Fruit fly (Drosophila melanogaster): ENCODE results near the gene Orct.

Gene Orct

DNA sequence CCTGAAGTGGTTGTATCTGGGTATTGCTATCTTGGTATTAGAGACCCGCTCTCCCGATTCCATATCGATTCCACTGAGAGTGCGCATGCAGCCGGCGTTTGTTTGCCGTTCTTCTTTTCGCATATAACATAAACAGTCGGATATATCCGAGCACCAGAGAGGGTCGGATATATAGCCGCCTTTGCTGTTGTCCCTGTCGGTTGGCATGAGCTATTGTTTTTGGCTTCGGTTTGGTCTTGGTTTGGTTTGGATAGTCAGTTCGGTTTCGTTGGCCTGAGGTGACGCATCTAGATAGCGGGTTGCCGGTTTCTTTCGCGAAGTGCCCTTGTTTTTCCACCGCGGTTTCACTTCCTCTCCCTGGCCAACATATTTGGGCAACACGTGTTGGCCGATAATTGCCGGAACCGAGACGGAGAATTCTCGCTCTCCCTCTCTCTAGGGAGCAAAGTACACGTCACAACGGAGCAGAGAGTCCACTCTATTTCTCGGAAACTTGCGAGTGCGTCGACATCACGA lies 3.2 kb upstream of the Orct start, which contains the start of gene Orct2 (continued):
- TF ChIP-seq Blimp-1 (GFP tag; optimal IDR thresholded peaks at IDR 0.05) (peak; percentile 15), salr (GFP tag; optimal IDR thresholded peaks at IDR 0.05) (no peak), cyc (GFP tag; optimal IDR thresholded peaks at IDR 0.05) (no peak), CG11762 (GFP tag; optimal IDR thresholded peaks at IDR 0.05; ENCODE audit: insufficient read depth) (no peak), esn (GFP tag; optimal IDR thresholded peaks at IDR 0.05) (no peak), Hr38 (GFP tag; optimal IDR thresholded peaks at IDR 0.05) (no peak), dsx (GFP tag; optimal IDR thresholded peaks at IDR 0.05; ENCODE audit: poor library complexity, severe bottlenecking) (no peak), Smox (GFP tag; optimal IDR thresholded peaks at IDR 0.05) (no peak), dac (GFP tag; optimal IDR thresholded peaks at IDR 0.05) (no peak), Eip75B (GFP tag; optimal IDR thresholded peaks at IDR 0.05) (peak; percentile 38), CG8319 (GFP tag; optimal IDR thresholded peaks at IDR 0.05) (no peak), CG4318 (GFP tag; optimal IDR thresholded peaks at IDR 0.05) (no peak), Eip93F (GFP tag; optimal IDR thresholded peaks at IDR 0.05) (no peak), CG15336 (GFP tag; IDR thresholded peaks at IDR 0.05) (peak; percentile 25; the same call in 1 of the 2 replicates), CG3919 (GFP tag; optimal IDR thresholded peaks at IDR 0.05) (peak; percentile 38), Sox14 (GFP tag; optimal IDR thresholded peaks at IDR 0.05) (no peak), CG7368 (GFP tag; optimal IDR thresholded peaks at IDR 0.05) (peak; percentile 31), CG16779 (tag; optimal IDR thresholded peaks at IDR 0.05) (peak; percentile 47), lz (GFP tag; optimal IDR thresholded peaks at IDR 0.05) (no peak), CG3032 (tag; optimal IDR thresholded peaks at IDR 0.05) (no peak), net (GFP tag; optimal IDR thresholded peaks at IDR 0.05) (peak; percentile 8), CG31627 (GFP tag; optimal IDR thresholded peaks at IDR 0.05) (no peak), CG10669 (GFP tag; optimal IDR thresholded peaks at IDR 0.05) (peak; percentile 2), Sox15 (GFP tag; optimal IDR thresholded peaks at IDR 0.05) (no peak), achi (GFP tag; optimal IDR thresholded peaks at IDR 0.05) (no peak), Hr39 (GFP tag; optimal IDR thresholded peaks at IDR 0.05) (no peak), CG32006 (GFP tag; optimal IDR thresholded peaks at IDR 0.05) (peak; percentile 3), fkh (GFP tag; optimal IDR thresholded peaks at IDR 0.05) (peak; percentile 74), Sox102F (GFP tag; optimal IDR thresholded peaks at IDR 0.05) (peak; percentile 30), OdsH (GFP tag; optimal IDR thresholded peaks at IDR 0.05) (no peak), spab (GFP tag; optimal IDR thresholded peaks at IDR 0.05) (peak; percentile 10), acj6 (GFP tag; optimal IDR thresholded peaks at IDR 0.05) (no peak), Ets96B (tag; optimal IDR thresholded peaks at IDR 0.05) (no peak), CG6276 (GFP tag; optimal IDR thresholded peaks at IDR 0.05) (peak; percentile 2), fd59A (GFP tag; optimal IDR thresholded peaks at IDR 0.05) (no peak), CG34406 (GFP tag; optimal IDR thresholded peaks at IDR 0.05) (no peak), CG1621 (tag; optimal IDR thresholded peaks at IDR 0.05) (peak; percentile 41), Hr4 (GFP tag; optimal IDR thresholded peaks at IDR 0.05) (no peak), CG10631 (GFP tag; optimal IDR thresholded peaks at IDR 0.05) (no peak)

DNA sequence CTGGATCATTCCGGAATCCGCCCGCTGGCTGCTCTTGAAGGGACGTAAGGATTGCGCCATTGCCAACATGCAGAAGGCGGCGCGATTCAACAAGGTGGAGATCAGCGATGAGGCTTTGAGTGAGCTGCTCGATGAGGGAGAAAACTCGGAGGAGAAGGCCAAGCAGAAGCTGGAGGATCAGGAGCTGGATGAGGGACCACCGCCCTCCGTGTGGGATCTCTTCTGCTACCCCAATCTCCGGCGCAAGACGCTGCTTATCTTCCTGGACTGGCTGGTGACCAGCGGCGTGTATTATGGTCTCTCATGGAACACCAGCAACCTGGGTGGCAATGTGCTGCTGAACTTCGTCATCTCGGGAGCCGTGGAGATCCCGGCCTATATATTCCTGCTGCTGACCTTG lies 1.8 kb upstream of the Orct start:
- TF ChIP-seq Hr38 (GFP tag; optimal IDR thresholded peaks at IDR 0.05) = no peak
- no peak for TF ChIP-seq Sox102F (GFP tag; optimal IDR thresholded peaks at IDR 0.05)
- no peak for TF ChIP-seq fd59A (GFP tag; optimal IDR thresholded peaks at IDR 0.05)
- TF ChIP-seq CG6792 (GFP tag; optimal IDR thresholded peaks at IDR 0.05) = no peak
- no peak for TF ChIP-seq dac (GFP tag; optimal IDR thresholded peaks at IDR 0.05)
- TF ChIP-seq CG6276 (GFP tag; optimal IDR thresholded peaks at IDR 0.05) = no peak
- TF ChIP-seq CG6163 (GFP tag; IDR thresholded peaks at IDR 0.05) = no peak
- no peak for TF ChIP-seq CG9139 (GFP tag; optimal IDR thresholded peaks at IDR 0.05)
- no peak for TF ChIP-seq topi (GFP tag; optimal IDR thresholded peaks at IDR 0.05)
- TF ChIP-seq CG15336 (GFP tag; IDR thresholded peaks at IDR 0.05) = no peak
- TF ChIP-seq CG11762 (GFP tag; optimal IDR thresholded peaks at IDR 0.05; ENCODE audit: insufficient read depth) = no peak
- no peak for TF ChIP-seq Lpt (GFP tag; optimal IDR thresholded peaks at IDR 0.05)
- no peak for TF ChIP-seq OdsH (GFP tag; optimal IDR thresholded peaks at IDR 0.05)
- no peak for TF ChIP-seq CG4318 (GFP tag; optimal IDR thresholded peaks at IDR 0.05)

Measured in whole organism, prepupa.